Fruit fly (Drosophila melanogaster): ENCODE data around the gene bip1.

bip1 gene

DNA sequence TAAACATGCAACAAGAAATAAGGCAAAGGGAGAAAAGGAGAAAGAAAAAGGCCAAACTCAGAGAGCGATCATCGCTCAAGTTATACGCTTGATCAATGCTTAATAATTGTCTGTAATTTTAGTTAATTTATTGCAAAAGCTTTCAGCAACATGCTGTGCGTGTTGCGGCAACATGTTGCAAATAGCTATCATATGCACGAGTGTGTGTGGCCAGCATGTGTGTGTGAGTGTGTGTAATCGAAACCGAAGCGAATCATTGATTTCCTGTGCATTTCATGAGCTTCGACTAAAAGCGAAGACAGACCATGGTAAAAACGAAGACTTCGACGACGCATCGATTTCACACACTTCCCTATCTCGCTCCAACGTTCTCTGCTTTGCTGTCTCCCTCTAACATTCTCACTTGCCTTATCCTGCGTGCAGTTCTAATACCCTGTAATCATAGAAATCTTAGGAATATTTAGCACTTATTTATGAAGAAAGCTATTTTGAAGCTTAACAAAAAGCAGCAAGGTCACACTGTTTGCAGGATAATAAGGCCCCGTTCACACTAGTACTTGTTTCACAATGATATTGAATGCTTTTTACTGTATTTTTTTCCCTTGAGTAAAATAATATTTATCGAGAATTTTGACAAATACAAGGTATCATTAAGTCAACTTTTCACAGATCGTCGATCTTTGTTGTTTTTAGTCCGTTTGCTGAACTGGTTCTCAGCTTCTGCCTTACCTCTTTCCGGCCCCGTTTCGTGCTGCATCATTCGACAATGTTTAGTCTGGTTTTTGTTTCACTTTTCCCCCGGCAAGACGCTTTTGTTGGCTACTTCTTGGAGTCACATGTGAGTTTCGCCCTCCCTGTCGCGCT is 45.3 kb downstream of the bip1 start:
- no peak for TF ChIP-seq CG8478 (optimal IDR thresholded peaks at IDR 0.05)

DNA sequence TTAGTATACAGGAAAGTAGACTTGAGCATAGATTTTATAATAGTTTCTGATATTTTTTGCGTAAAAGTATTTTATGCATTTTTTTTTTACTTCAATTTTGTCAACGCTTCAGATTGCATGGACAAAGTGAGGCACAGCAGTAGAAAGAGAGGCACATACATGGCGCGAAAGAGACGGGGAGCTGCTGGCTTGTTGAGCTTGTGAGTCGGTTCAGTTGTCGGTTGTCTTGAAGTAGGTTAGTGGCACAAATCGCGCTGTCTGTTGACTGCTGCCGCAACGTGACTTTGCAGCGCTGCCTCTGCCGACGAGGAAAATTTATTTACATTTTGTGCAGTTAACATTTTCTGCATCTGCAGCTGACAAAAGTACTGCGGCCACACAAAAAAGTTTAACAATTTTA is 52.7 kb downstream of the bip1 start:
- TF ChIP-seq CTCF (optimal IDR thresholded peaks at IDR 0.05): no peak
- no peak for TF ChIP-seq CG8478 (optimal IDR thresholded peaks at IDR 0.05)
